Fruit fly (Drosophila melanogaster) whole organism, embryonic: ENCODE measurements around the gene Abca3.
A peak's percentile ranks its signal among the peaks of the same experiment; 100 is the strongest.

Experiments
- Atf-2 ChIP-seq: fragments of 200-800 bp; sonication (Bioruptor generic); optimal IDR thresholded peaks from 2 replicates; lab custom pipeline; 2016; ENCODE audit warnings: missing biosample characterization, missing genetic modification characterization
- CG10431 ChIP-seq: fragments of 200-800 bp; sonication (Bioruptor generic); optimal IDR thresholded peaks from 3 replicates; lab custom pipeline; 2018; ENCODE audit warnings: missing biosample characterization, mild to moderate bottlenecking, missing genetic modification characterization
- CG10543 ChIP-seq: fragments of 200-800 bp; sonication (Bioruptor generic); optimal IDR thresholded peaks from 3 replicates; lab custom pipeline; 2017; ENCODE audit warnings: missing biosample characterization, mild to moderate bottlenecking, missing genetic modification characterization, moderate library complexity
- CG11504 ChIP-seq: fragments of 200-800 bp; sonication (Bioruptor generic); optimal IDR thresholded peaks from 3 replicates; lab custom pipeline; 2019; ENCODE audit warnings: missing biosample characterization, mild to moderate bottlenecking, missing genetic modification characterization, moderate library complexity
- CG1233 ChIP-seq: fragments of 200-800 bp; sonication (Bioruptor generic); optimal IDR thresholded peaks from 4 replicates; lab custom pipeline; 2018; ENCODE audit warnings: missing biosample characterization, mild to moderate bottlenecking, missing genetic modification characterization
- CG17612 ChIP-seq: fragments of 200-800 bp; sonication (Bioruptor generic); IDR thresholded peaks from 2 replicates; pipeline ENCODE4 v1.3.6; 2022; ENCODE audit warnings: missing biosample characterization, missing genetic modification characterization
- CG1832 ChIP-seq: fragments of 200-800 bp; sonication (Bioruptor generic); optimal IDR thresholded peaks from 2 replicates; lab custom pipeline; 2017; ENCODE audit warnings: missing biosample characterization, mild to moderate bottlenecking, missing genetic modification characterization, inconsistent platforms
- CG2678 ChIP-seq: fragments of 200-800 bp; sonication (Bioruptor generic); optimal IDR thresholded peaks from 3 replicates; lab custom pipeline; 2019; ENCODE audit warnings: missing biosample characterization, mild to moderate bottlenecking, missing genetic modification characterization, moderate library complexity
- CG34422 ChIP-seq: fragments of 200-800 bp; sonication (Bioruptor generic); IDR thresholded peaks from 3 replicates; pipeline ENCODE4 v1.3.6; 2022; ENCODE audit warnings: missing biosample characterization, missing genetic modification characterization
- CG4854 ChIP-seq: fragments of 200-800 bp; sonication (Bioruptor generic); optimal IDR thresholded peaks from 2 replicates; lab custom pipeline; 2016; ENCODE audit warnings: missing biosample characterization, missing genetic modification characterization, inconsistent platforms
- CG7372 ChIP-seq: fragments of 200-800 bp; sonication (Bioruptor generic); IDR thresholded peaks from 2 replicates; pipeline ENCODE4 v1.3.6; 2022; ENCODE audit warnings: missing biosample characterization, missing genetic modification characterization
- CG7928 ChIP-seq: fragments of 200-800 bp; sonication (Bioruptor generic); optimal IDR thresholded peaks from 2 replicates; lab custom pipeline; 2017; ENCODE audit warnings: missing biosample characterization, mild to moderate bottlenecking, missing genetic modification characterization
- Camta ChIP-seq: fragments of 200-800 bp; sonication (Bioruptor generic); optimal IDR thresholded peaks from 2 replicates; lab custom pipeline; 2016; ENCODE audit warnings: missing biosample characterization, missing genetic modification characterization
- CoRest ChIP-seq: fragments of 200-800 bp; sonication (Bioruptor generic); optimal IDR thresholded peaks from 3 replicates; lab custom pipeline; 2018; ENCODE audit warnings: missing biosample characterization, mild to moderate bottlenecking, missing genetic modification characterization, moderate library complexity
- D ChIP-seq, 2 experiments: fragments of 200-800 bp in 1 of 2; fragments of >200 bp in 1 of 2; sonication (Bioruptor generic) in 1 of 2; optimal IDR thresholded peaks; 2 replicates in 1 of 2; 3 replicates in 1 of 2; lab custom pipeline; 2017; ENCODE audit warnings: mild to moderate bottlenecking in 1 of 2, missing biosample characterization in 1 of 2, missing genetic modification characterization in 1 of 2, missing genetic modification reagents in 1 of 2
- HHEX ChIP-seq: fragments of 200-800 bp; sonication (Bioruptor generic); optimal IDR thresholded peaks from 3 replicates; lab custom pipeline; 2017; ENCODE audit warnings: missing biosample characterization, mild to moderate bottlenecking, missing genetic modification characterization, missing genetic modification reagents
- HLH4C ChIP-seq: fragments of 200-800 bp; sonication (Bioruptor generic); IDR thresholded peaks from 3 replicates; pipeline ENCODE4 v1.3.6; 2022; ENCODE audit warnings: missing biosample characterization, missing genetic modification characterization; ENCODE audit not compliant: partially characterized antibody
- HLH54F ChIP-seq: fragments of 200-800 bp; sonication (Bioruptor generic); optimal IDR thresholded peaks from 3 replicates; lab custom pipeline; 2016; ENCODE audit warnings: missing biosample characterization, missing genetic modification characterization
- Hey ChIP-seq: fragments of 200-800 bp; sonication (Bioruptor generic); optimal IDR thresholded peaks from 3 replicates; lab custom pipeline; 2018; ENCODE audit warnings: missing biosample characterization, mild to moderate bottlenecking, missing genetic modification characterization
- Kr ChIP-seq: fragments of 200-800 bp; sonication (Bioruptor generic); optimal IDR thresholded peaks from 2 replicates; lab custom pipeline; 2017; ENCODE audit warnings: missing biosample characterization, mild to moderate bottlenecking, missing genetic modification characterization
- Mad ChIP-seq: fragments of 200-800 bp; sonication (Bioruptor generic); optimal IDR thresholded peaks from 2 replicates; lab custom pipeline; 2016; ENCODE audit warnings: missing biosample characterization, missing genetic modification characterization
- NC2α ChIP-seq: fragments of 200-800 bp; sonication (Bioruptor generic); optimal IDR thresholded peaks from 2 replicates; lab custom pipeline; 2016; ENCODE audit warnings: missing biosample characterization, missing genetic modification characterization
- Nf-YB ChIP-seq: fragments of 200-800 bp; sonication (Bioruptor generic); optimal IDR thresholded peaks from 3 replicates; lab custom pipeline; 2019; ENCODE audit warnings: missing biosample characterization, mild to moderate bottlenecking, missing genetic modification characterization, moderate library complexity
- Opbp ChIP-seq: fragments of 200-800 bp; sonication (Bioruptor generic); IDR thresholded peaks from 3 replicates; pipeline ENCODE4 v1.3.6; 2022; ENCODE audit warnings: missing biosample characterization, missing genetic modification characterization; ENCODE audit not compliant: partially characterized antibody
- PHDP ChIP-seq: fragments of 200-800 bp; sonication (Bioruptor generic); optimal IDR thresholded peaks from 3 replicates; lab custom pipeline; 2018; ENCODE audit warnings: missing biosample characterization, mild to moderate bottlenecking, missing genetic modification characterization, moderate library complexity
- Sin3A ChIP-seq: fragments of >200 bp; optimal IDR thresholded peaks from 2 replicates; lab custom pipeline; 2018
- Sox100B ChIP-seq: fragments of 200-800 bp; sonication (Bioruptor generic); optimal IDR thresholded peaks from 3 replicates; lab custom pipeline; 2018; ENCODE audit warnings: missing biosample characterization, mild to moderate bottlenecking, missing genetic modification characterization
- Tbp ChIP-seq: fragments of >200 bp; optimal IDR thresholded peaks from 2 replicates; lab custom pipeline; 2018; ENCODE audit warnings: missing biosample characterization, missing genetic modification characterization
- ab ChIP-seq: fragments of 200-800 bp; sonication (Bioruptor generic); optimal IDR thresholded peaks from 2 replicates; lab custom pipeline; 2016; ENCODE audit warnings: missing biosample characterization, missing genetic modification characterization
- az2 ChIP-seq: fragments of 200-800 bp; sonication (Bioruptor generic); optimal IDR thresholded peaks from 3 replicates; lab custom pipeline; 2016; ENCODE audit warnings: missing biosample characterization, missing genetic modification characterization
- bigmax ChIP-seq: fragments of 200-800 bp; sonication (Bioruptor generic); optimal IDR thresholded peaks from 2 replicates; lab custom pipeline; 2018; ENCODE audit warnings: missing biosample characterization, mild to moderate bottlenecking, missing genetic modification characterization
- cato ChIP-seq: fragments of 200-800 bp; sonication (Bioruptor generic); optimal IDR thresholded peaks from 2 replicates; lab custom pipeline; 2016; ENCODE audit warnings: missing biosample characterization, missing genetic modification characterization, borderline replicate concordance
- ci ChIP-seq: fragments of 200-800 bp; sonication (Bioruptor generic); IDR thresholded peaks from 3 replicates; pipeline ENCODE4 v1.3.6; 2022; ENCODE audit warnings: missing biosample characterization, missing genetic modification characterization
- fd102C ChIP-seq: fragments of 200-800 bp; sonication (Bioruptor generic); optimal IDR thresholded peaks from 2 replicates; lab custom pipeline; 2018; ENCODE audit warnings: missing biosample characterization, mild to moderate bottlenecking, missing genetic modification characterization, moderate library complexity
- grau ChIP-seq: fragments of 200-800 bp; optimal IDR thresholded peaks from 3 replicates; lab custom pipeline; 2019; ENCODE audit warnings: missing biosample characterization, mild to moderate bottlenecking, missing genetic modification characterization, moderate library complexity
- klu ChIP-seq: fragments of 200-800 bp; sonication (Bioruptor generic); IDR thresholded peaks from 2 replicates; pipeline ENCODE4 v1.3.6; 2022; ENCODE audit warnings: missing biosample characterization, missing genetic modification characterization
- lola ChIP-seq, 3 experiments: fragments of >200 bp in 2 of 3; fragments of 200-800 bp in 1 of 3; sonication (Bioruptor generic) in 1 of 3; optimal IDR thresholded peaks; 2 replicates each; lab custom pipeline; 2017 to 2019; ENCODE audit warnings: missing biosample characterization in 3 of 3, missing genetic modification characterization in 3 of 3, mild to moderate bottlenecking in 1 of 3, moderate library complexity in 1 of 3
- lov ChIP-seq, 2 experiments: fragments of 200-800 bp in 1 of 2; fragments of >200 bp in 1 of 2; sonication (Bioruptor generic) in 1 of 2; IDR thresholded peaks in 1 of 2; optimal IDR thresholded peaks in 1 of 2; 2 replicates in 1 of 2; 3 replicates in 1 of 2; pipeline versions ENCODE4 v1.3.6 to Lab custom; 2017 to 2022; ENCODE audit warnings: missing biosample characterization in 1 of 2, missing genetic modification characterization in 1 of 2
- nom ChIP-seq: fragments of 200-800 bp; sonication (Bioruptor generic); optimal IDR thresholded peaks from 2 replicates; lab custom pipeline; 2017; ENCODE audit warnings: missing biosample characterization, missing genetic modification characterization, mild to moderate bottlenecking, moderate library complexity, missing genetic modification reagents
- pnt ChIP-seq: fragments of 200-800 bp; sonication (Bioruptor generic); optimal IDR thresholded peaks from 3 replicates; lab custom pipeline; 2016; ENCODE audit warnings: missing biosample characterization, missing genetic modification characterization
- rib ChIP-seq: fragments of 200-800 bp; sonication (Bioruptor generic); IDR thresholded peaks from 2 replicates; pipeline ENCODE4 v1.3.6; 2022; ENCODE audit warnings: missing biosample characterization, missing genetic modification characterization
- row ChIP-seq: fragments of 200-800 bp; sonication (Bioruptor generic); IDR thresholded peaks from 3 replicates; pipeline ENCODE4 v1.3.6; 2022; ENCODE audit warnings: missing biosample characterization, missing genetic modification characterization
- sens ChIP-seq: fragments of 200-800 bp; sonication (Bioruptor generic); peaks from one replicate; lab custom pipeline; 2016; ENCODE audit warnings: missing biosample characterization, missing genetic modification characterization
- sens-2 ChIP-seq: fragments of 200-800 bp; sonication (Bioruptor generic); IDR thresholded peaks from 2 replicates; pipeline ENCODE4 v1.3.6; 2022; ENCODE audit warnings: missing biosample characterization, missing genetic modification characterization
- shn ChIP-seq: fragments of 200-800 bp; sonication (Bioruptor generic); optimal IDR thresholded peaks from 3 replicates; lab custom pipeline; 2016; ENCODE audit warnings: missing biosample characterization, missing genetic modification characterization
- sisA ChIP-seq: fragments of 200-800 bp; sonication (Bioruptor generic); IDR thresholded peaks from 2 replicates; pipeline ENCODE4 v1.3.6; 2022; ENCODE audit warnings: missing biosample characterization, missing genetic modification characterization
- so ChIP-seq: fragments of 200-800 bp; sonication (Bioruptor generic); IDR thresholded peaks from 3 replicates; pipeline ENCODE4 v1.3.6; 2022; ENCODE audit warnings: missing biosample characterization, missing genetic modification characterization
- tio ChIP-seq: fragments of 200-800 bp; sonication (Bioruptor generic); optimal IDR thresholded peaks from 2 replicates; lab custom pipeline; 2017; ENCODE audit warnings: missing biosample characterization, missing genetic modification characterization, inconsistent platforms
- twi ChIP-seq: fragments of 200-800 bp; optimal IDR thresholded peaks from 2 replicates; lab custom pipeline; 2019; ENCODE audit warnings: missing biosample characterization, mild to moderate bottlenecking, missing genetic modification characterization, moderate library complexity
- unpg ChIP-seq: fragments of 200-800 bp; sonication (Bioruptor generic); optimal IDR thresholded peaks from 3 replicates; lab custom pipeline; 2018; ENCODE audit warnings: missing biosample characterization, mild to moderate bottlenecking, missing genetic modification characterization, moderate library complexity

Gene Abca3

DNA sequence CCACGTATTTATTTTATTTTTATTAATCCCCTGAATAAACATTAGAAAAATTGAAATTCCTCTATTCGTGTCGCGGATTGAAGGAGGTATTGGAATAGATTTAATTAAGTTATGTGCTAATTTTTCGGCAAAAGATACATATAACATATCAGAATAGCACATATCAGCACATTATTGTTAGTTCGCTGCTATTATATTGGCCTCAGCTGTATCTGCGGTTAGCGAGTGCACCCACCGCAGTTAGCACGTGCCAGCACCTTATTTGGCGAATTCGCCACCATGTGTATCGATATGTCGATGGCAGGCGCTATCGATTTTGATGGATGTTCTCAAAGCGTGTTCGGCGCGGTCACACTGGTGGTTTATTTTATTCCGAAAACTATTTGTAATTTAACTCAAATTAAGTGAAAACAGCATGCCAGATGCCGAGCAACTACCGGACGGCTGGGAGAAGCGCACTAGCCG, 38.6 kb upstream of the Abca3 start, which contains the start of gene dod (continued):
- TF ChIP-seq bigmax (GFP tag; lab: Kevin White, UChicago), result peak; percentile 55
- no peak for TF ChIP-seq CG10431 (GFP tag; lab: Kevin White, UChicago)
- peak; percentile 64 for TF ChIP-seq CoRest (tag; lab: Kevin White, UChicago)
- TF ChIP-seq Opbp (GFP tag; lab: Robert Waterston, UW), result peak; percentile 81
- TF ChIP-seq so (GFP tag; lab: Robert Waterston, UW), result no peak
- peak in 1 of 3 experiments; percentile 30 for TF ChIP-seq lola (GFP tag; optimal IDR thresholded peaks at IDR 0.05; lab: Kevin White, UChicago)
- TF ChIP-seq Tbp (GFP tag; lab: Kevin White, UChicago), result no peak
- TF ChIP-seq PHDP (tag; lab: Kevin White, UChicago), result peak; percentile 65
- no peak for TF ChIP-seq Hey
- TF ChIP-seq ci (GFP tag; lab: Robert Waterston, UW), result peak; percentile 78
- no peak for TF ChIP-seq CG17612 (GFP tag; lab: Robert Waterston, UW)
- TF ChIP-seq klu, result no peak
- no peak for TF ChIP-seq CG10543 (GFP tag; lab: Kevin White, UChicago)
- no peak for TF ChIP-seq Atf-2
- peak; percentile 59 for TF ChIP-seq HLH4C
- TF ChIP-seq row (GFP tag; lab: Robert Waterston, UW), result peak; percentile 68
- peak; percentile 55 for TF ChIP-seq unpg (GFP tag; lab: Kevin White, UChicago)
- TF ChIP-seq rib (GFP tag; lab: Robert Waterston, UW), result peak; percentile 59; the same call in 1 of the 2 replicates
- no peak for TF ChIP-seq CG2678 (tag; lab: Kevin White, UChicago)
- peak; percentile 26 for TF ChIP-seq nom (GFP tag; lab: Kevin White, UChicago)
- no peak for TF ChIP-seq NC2α (GFP tag; lab: Kevin White, UChicago)
- no peak for TF ChIP-seq tio (GFP tag; lab: Kevin White, UChicago)
- peak; percentile 30; the same call in 1 of the 2 replicates for TF ChIP-seq sisA (GFP tag; lab: Robert Waterston, UW)
- no peak for TF ChIP-seq fd102C
- TF ChIP-seq Camta (GFP tag; lab: Kevin White, UChicago), result peak; percentile 11
- TF ChIP-seq Sox100B (GFP tag; lab: Kevin White, UChicago), result no peak
- peak; percentile 90 for TF ChIP-seq sens
- peak; percentile 37 for TF ChIP-seq Nf-YB
- no peak for TF ChIP-seq ab (GFP tag; lab: Kevin White, UChicago)
- TF ChIP-seq lov (optimal IDR thresholded peaks at IDR 0.05; lab: Kevin White, UChicago), result no peak
- TF ChIP-seq lov (GFP tag; IDR thresholded peaks at IDR 0.05; lab: Robert Waterston, UW), result no peak
- TF ChIP-seq HLH54F, result peak; percentile 35
- TF ChIP-seq Kr (GFP tag; lab: Kevin White, UChicago), result no peak
- TF ChIP-seq shn (GFP tag; lab: Kevin White, UChicago), result peak; percentile 57
- no peak for TF ChIP-seq cato (GFP tag; lab: Kevin White, UChicago)
- TF ChIP-seq CG11504, result no peak
- no peak for TF ChIP-seq CG4854 (GFP tag; lab: Kevin White, UChicago)
- TF ChIP-seq CG1832, result no peak
- TF ChIP-seq az2, result peak; percentile 53
- TF ChIP-seq twi (tag; lab: Kevin White, UChicago), result no peak
- no peak for TF ChIP-seq D (optimal IDR thresholded peaks at IDR 0.05; lab: Kevin White, UChicago)
- TF ChIP-seq D (GFP tag; optimal IDR thresholded peaks at IDR 0.05; lab: Kevin White, UChicago), result no peak
- peak; percentile 68 for TF ChIP-seq Sin3A (lab: Kevin White, UChicago)
- peak; percentile 13 for TF ChIP-seq HHEX (GFP tag; lab: Kevin White, UChicago)
- TF ChIP-seq CG1233, result no peak
- no peak for TF ChIP-seq pnt
- peak; percentile 70 for TF ChIP-seq CG34422 (GFP tag; lab: Robert Waterston, UW)
- TF ChIP-seq Mad (GFP tag; lab: Kevin White, UChicago), result peak; percentile 35
- TF ChIP-seq CG7928 (GFP tag; lab: Kevin White, UChicago), result peak; percentile 24
- TF ChIP-seq grau (tag; lab: Kevin White, UChicago), result peak; percentile 60
- TF ChIP-seq sens-2 (GFP tag; lab: Robert Waterston, UW), result 0 out of 2 replicates have a peak, but pooled peaks have one; percentile 13
- no peak for TF ChIP-seq CG7372
